Fruit fly (Drosophila melanogaster) whole organism, embryonic: Measurements from ENCODE around the gene dar1.
A peak's percentile ranks its signal among the peaks of the same experiment; 100 is the strongest.

Source experiments
- Ada2b ChIP-seq: fragments of 200-800 bp; sonication (Bioruptor generic); IDR thresholded peaks from 2 replicates; pipeline ENCODE4 v1.3.6; 2022; ENCODE audit warnings: missing biosample characterization, missing genetic modification characterization
- Bdp1 ChIP-seq: fragments of 200-800 bp; sonication (Bioruptor generic); optimal IDR thresholded peaks from 3 replicates; lab custom pipeline; 2016; ENCODE audit warnings: missing biosample characterization, missing genetic modification characterization
- CG10147 ChIP-seq: fragments of 200-800 bp; sonication (Bioruptor generic); optimal IDR thresholded peaks from 2 replicates; lab custom pipeline; 2019; ENCODE audit warnings: missing biosample characterization, mild to moderate bottlenecking, missing genetic modification characterization, moderate library complexity
- CG10543 ChIP-seq: fragments of 200-800 bp; sonication (Bioruptor generic); optimal IDR thresholded peaks from 3 replicates; lab custom pipeline; 2017; ENCODE audit warnings: missing biosample characterization, mild to moderate bottlenecking, missing genetic modification characterization, moderate library complexity
- CG11504 ChIP-seq: fragments of 200-800 bp; sonication (Bioruptor generic); optimal IDR thresholded peaks from 3 replicates; lab custom pipeline; 2019; ENCODE audit warnings: missing biosample characterization, mild to moderate bottlenecking, missing genetic modification characterization, moderate library complexity
- CG14667 ChIP-seq: fragments of 200-800 bp; sonication (Bioruptor generic); IDR thresholded peaks from 2 replicates; pipeline ENCODE4 v1.3.6; 2022; ENCODE audit warnings: missing biosample characterization, missing genetic modification characterization
- CG15269 ChIP-seq: fragments of 200-800 bp; sonication (Bioruptor generic); optimal IDR thresholded peaks from 2 replicates; lab custom pipeline; 2018; ENCODE audit warnings: missing biosample characterization, mild to moderate bottlenecking, missing genetic modification characterization, moderate library complexity
- CG15601 ChIP-seq: fragments of 200-800 bp; sonication (Bioruptor generic); optimal IDR thresholded peaks from 3 replicates; lab custom pipeline; 2019; ENCODE audit warnings: missing biosample characterization, mild to moderate bottlenecking, missing genetic modification characterization, moderate library complexity
- CG15696 ChIP-seq: fragments of 200-800 bp; sonication (Bioruptor generic); optimal IDR thresholded peaks from 2 replicates; lab custom pipeline; 2019; ENCODE audit warnings: missing biosample characterization, mild to moderate bottlenecking, missing genetic modification characterization, moderate library complexity
- CG2678 ChIP-seq: fragments of 200-800 bp; sonication (Bioruptor generic); optimal IDR thresholded peaks from 3 replicates; lab custom pipeline; 2019; ENCODE audit warnings: missing biosample characterization, mild to moderate bottlenecking, missing genetic modification characterization, moderate library complexity
- CG30020 ChIP-seq: fragments of 200-800 bp; optimal IDR thresholded peaks from 2 replicates; lab custom pipeline; 2019; ENCODE audit warnings: missing biosample characterization, mild to moderate bottlenecking, missing genetic modification characterization, moderate library complexity
- CG30403 ChIP-seq: fragments of 200-800 bp; sonication (Bioruptor generic); optimal IDR thresholded peaks from 3 replicates; lab custom pipeline; 2016; ENCODE audit warnings: missing biosample characterization, missing genetic modification characterization
- CG4707 ChIP-seq: fragments of 200-800 bp; sonication (Bioruptor generic); optimal IDR thresholded peaks from 2 replicates; lab custom pipeline; 2018; ENCODE audit warnings: missing biosample characterization, mild to moderate bottlenecking, missing genetic modification characterization, moderate library complexity
- CG7987 ChIP-seq: fragments of 200-800 bp; sonication (Bioruptor generic); optimal IDR thresholded peaks from 2 replicates; lab custom pipeline; 2018; ENCODE audit warnings: missing biosample characterization, mild to moderate bottlenecking, missing genetic modification characterization, moderate library complexity
- CG9215 ChIP-seq: fragments of 200-800 bp; sonication (Bioruptor generic); IDR thresholded peaks from 2 replicates; pipeline ENCODE4 v1.3.6; 2022; ENCODE audit warnings: missing biosample characterization, missing genetic modification characterization
- CG9609 ChIP-seq: fragments of 200-800 bp; sonication (Bioruptor generic); optimal IDR thresholded peaks from 3 replicates; lab custom pipeline; 2016; ENCODE audit warnings: missing biosample characterization, missing genetic modification characterization
- CG9817 ChIP-seq: fragments of 200-800 bp; sonication (Bioruptor generic); optimal IDR thresholded peaks from 2 replicates; lab custom pipeline; 2018; ENCODE audit warnings: missing biosample characterization, mild to moderate bottlenecking, missing genetic modification characterization, moderate library complexity
- Elba2 ChIP-seq: fragments of 200-800 bp; sonication (Bioruptor generic); optimal IDR thresholded peaks from 3 replicates; lab custom pipeline; 2016; ENCODE audit warnings: missing biosample characterization, missing genetic modification characterization
- Fer1 ChIP-seq: fragments of 200-800 bp; sonication (Bioruptor generic); optimal IDR thresholded peaks from 2 replicates; lab custom pipeline; 2017; ENCODE audit warnings: missing biosample characterization, mild to moderate bottlenecking, missing genetic modification characterization
- Fer2 ChIP-seq: fragments of 200-800 bp; sonication (Bioruptor generic); optimal IDR thresholded peaks from 2 replicates; lab custom pipeline; 2018; ENCODE audit warnings: missing biosample characterization, mild to moderate bottlenecking, missing genetic modification characterization, moderate library complexity
- Hand ChIP-seq: fragments of 200-800 bp; sonication (Bioruptor generic); optimal IDR thresholded peaks from 2 replicates; lab custom pipeline; 2017; ENCODE audit warnings: mild to moderate bottlenecking, missing biosample characterization, missing genetic modification reagents, missing genetic modification characterization
- Meics ChIP-seq: fragments of 200-800 bp; sonication (Bioruptor generic); optimal IDR thresholded peaks from 2 replicates; lab custom pipeline; 2017; ENCODE audit warnings: missing biosample characterization, mild to moderate bottlenecking, missing genetic modification characterization
- Neu2 ChIP-seq: fragments of 200-800 bp; sonication (Bioruptor generic); optimal IDR thresholded peaks from 3 replicates; lab custom pipeline; 2016; ENCODE audit warnings: missing biosample characterization, missing genetic modification characterization, borderline replicate concordance
- Sox100B ChIP-seq: fragments of 200-800 bp; sonication (Bioruptor generic); optimal IDR thresholded peaks from 3 replicates; lab custom pipeline; 2018; ENCODE audit warnings: missing biosample characterization, mild to moderate bottlenecking, missing genetic modification characterization
- Trl ChIP-seq, 3 experiments: fragments of >200 bp in 2 of 3; fragments of 200-800 bp in 1 of 3; sonication (Bioruptor generic) in 1 of 3; optimal IDR thresholded peaks; 2 replicates in 1 of 3; 3 replicates in 2 of 3; lab custom pipeline; 2016 to 2017; ENCODE audit warnings: missing biosample characterization in 1 of 3, missing genetic modification characterization in 1 of 3
- ab ChIP-seq: fragments of 200-800 bp; sonication (Bioruptor generic); optimal IDR thresholded peaks from 2 replicates; lab custom pipeline; 2016; ENCODE audit warnings: missing biosample characterization, missing genetic modification characterization
- bab2 ChIP-seq: fragments of 200-800 bp; sonication (Bioruptor generic); optimal IDR thresholded peaks from 2 replicates; lab custom pipeline; 2016; ENCODE audit warnings: missing biosample characterization, missing genetic modification characterization
- bcd ChIP-seq: fragments of 200-800 bp; sonication (Bioruptor generic); optimal IDR thresholded peaks from 2 replicates; lab custom pipeline; 2017; ENCODE audit warnings: missing biosample characterization, mild to moderate bottlenecking, missing genetic modification characterization
- crp ChIP-seq, 2 experiments: fragments of 200-800 bp; sonication (Bioruptor generic); optimal IDR thresholded peaks; 2 replicates in 1 of 2; 3 replicates in 1 of 2; lab custom pipeline; 2017; ENCODE audit warnings: missing biosample characterization in 2 of 2, missing genetic modification characterization in 2 of 2, mild to moderate bottlenecking in 1 of 2, moderate library complexity in 1 of 2
- ems ChIP-seq: fragments of 200-800 bp; sonication (Bioruptor generic); optimal IDR thresholded peaks from 3 replicates; lab custom pipeline; 2016; ENCODE audit warnings: missing biosample characterization, missing genetic modification characterization
- her ChIP-seq: fragments of 200-800 bp; sonication (Bioruptor generic); optimal IDR thresholded peaks from 2 replicates; lab custom pipeline; 2016; ENCODE audit warnings: missing biosample characterization, missing genetic modification characterization
- lola ChIP-seq, 3 experiments: fragments of >200 bp in 2 of 3; fragments of 200-800 bp in 1 of 3; sonication (Bioruptor generic) in 1 of 3; optimal IDR thresholded peaks; 2 replicates each; lab custom pipeline; 2017 to 2019; ENCODE audit warnings: missing biosample characterization in 3 of 3, missing genetic modification characterization in 3 of 3, mild to moderate bottlenecking in 1 of 3, moderate library complexity in 1 of 3
- mam ChIP-seq: fragments of 200-800 bp; sonication (Bioruptor generic); optimal IDR thresholded peaks from 3 replicates; lab custom pipeline; 2016; ENCODE audit warnings: missing biosample characterization, missing genetic modification characterization
- mirr ChIP-seq: fragments of 200-800 bp; sonication (Bioruptor generic); optimal IDR thresholded peaks from 3 replicates; lab custom pipeline; 2018; ENCODE audit warnings: missing biosample characterization, mild to moderate bottlenecking, missing genetic modification characterization
- org-1 ChIP-seq: fragments of 200-800 bp; sonication (Bioruptor generic); optimal IDR thresholded peaks from 2 replicates; lab custom pipeline; 2017; ENCODE audit warnings: missing biosample characterization, missing genetic modification characterization
- p53 ChIP-seq: fragments of 200-800 bp; sonication (Bioruptor generic); optimal IDR thresholded peaks from 2 replicates; lab custom pipeline; 2016; ENCODE audit warnings: missing biosample characterization, missing genetic modification characterization
- pan ChIP-seq, 4 experiments: fragments of >200 bp in 3 of 4; fragments of 200-800 bp in 1 of 4; sonication (Bioruptor generic) in 1 of 4; optimal IDR thresholded peaks in 3 of 4; IDR thresholded peaks in 1 of 4; 2 replicates each; pipeline versions ENCODE4 v1.3.6 to Lab custom; 2017 to 2022; ENCODE audit warnings: missing biosample characterization in 2 of 4, missing genetic modification characterization in 2 of 4, mixed read lengths in 1 of 4
- phol ChIP-seq: fragments of 200-800 bp; sonication (Bioruptor generic); optimal IDR thresholded peaks from 3 replicates; lab custom pipeline; 2018; ENCODE audit warnings: missing biosample characterization, mild to moderate bottlenecking, missing genetic modification characterization, moderate library complexity
- pnt ChIP-seq: fragments of 200-800 bp; sonication (Bioruptor generic); optimal IDR thresholded peaks from 3 replicates; lab custom pipeline; 2016; ENCODE audit warnings: missing biosample characterization, missing genetic modification characterization
- repo ChIP-seq: fragments of 200-800 bp; sonication (Bioruptor generic); optimal IDR thresholded peaks from 2 replicates; lab custom pipeline; 2016; ENCODE audit warnings: missing biosample characterization, missing genetic modification characterization
- salm ChIP-seq: fragments of 200-800 bp; sonication (Bioruptor generic); optimal IDR thresholded peaks from 2 replicates; lab custom pipeline; 2018; ENCODE audit warnings: missing biosample characterization, mild to moderate bottlenecking, missing genetic modification characterization
- stc ChIP-seq: fragments of 200-800 bp; sonication (Bioruptor generic); IDR thresholded peaks from 2 replicates; pipeline ENCODE4 v1.3.6; 2022; ENCODE audit warnings: missing biosample characterization, missing genetic modification characterization
- trh ChIP-seq: fragments of 200-800 bp; sonication (Bioruptor generic); optimal IDR thresholded peaks from 2 replicates; lab custom pipeline; 2016; ENCODE audit warnings: missing biosample characterization, missing genetic modification characterization
- ttk ChIP-seq: fragments of 200-800 bp; sonication (Bioruptor generic); IDR thresholded peaks from 2 replicates; pipeline ENCODE4 v2.1.2; 2022; ENCODE audit warnings: missing biosample characterization, missing genetic modification characterization
- z ChIP-seq: fragments of 200-800 bp; sonication (Bioruptor generic); IDR thresholded peaks from 3 replicates; pipeline ENCODE4 v1.3.6; 2022; ENCODE audit warnings: missing biosample characterization, missing genetic modification characterization
- zen ChIP-seq: fragments of 200-800 bp; sonication (Bioruptor generic); optimal IDR thresholded peaks from 3 replicates; lab custom pipeline; 2018; ENCODE audit warnings: missing biosample characterization, mild to moderate bottlenecking, missing genetic modification characterization, moderate library complexity
- zf30C ChIP-seq: fragments of 200-800 bp; sonication (Bioruptor generic); optimal IDR thresholded peaks from 3 replicates; lab custom pipeline; 2018; ENCODE audit warnings: missing biosample characterization, mild to moderate bottlenecking, missing genetic modification characterization

The dar1 gene

dm6 chr3L:3632500-3633183, 6.5 kb downstream of the dar1 start (continued):
- TF ChIP-seq CG10147 (GFP tag; lab: Kevin White, UChicago), result peak; percentile 77
- TF ChIP-seq trh, result peak; percentile 73
- TF ChIP-seq mirr (GFP tag; lab: Kevin White, UChicago), result no peak
- TF ChIP-seq Meics (GFP tag; lab: Kevin White, UChicago), result peak; percentile 87
- no peak for TF ChIP-seq CG4707 (GFP tag; lab: Kevin White, UChicago)
- TF ChIP-seq bcd, result peak; percentile 90
- TF ChIP-seq pan (optimal IDR thresholded peaks at IDR 0.05; lab: Kevin White, UChicago), result no peak
- TF ChIP-seq pan (GFP tag; optimal IDR thresholded peaks at IDR 0.05 in 1 of 2, IDR thresholded peaks at IDR 0.05 in 1 of 2), result peak in 1 of 2 experiments; percentile 90
- TF ChIP-seq lola (GFP tag; optimal IDR thresholded peaks at IDR 0.05; lab: Kevin White, UChicago), result peak in 1 of 3 experiments; percentile 45
- TF ChIP-seq Elba2 (GFP tag; lab: Kevin White, UChicago), result no peak
- TF ChIP-seq CG9215, result peak; percentile 92
- peak; percentile 81 for TF ChIP-seq org-1 (GFP tag; lab: Kevin White, UChicago)
- peak; percentile 88 for TF ChIP-seq ttk

DNA sequence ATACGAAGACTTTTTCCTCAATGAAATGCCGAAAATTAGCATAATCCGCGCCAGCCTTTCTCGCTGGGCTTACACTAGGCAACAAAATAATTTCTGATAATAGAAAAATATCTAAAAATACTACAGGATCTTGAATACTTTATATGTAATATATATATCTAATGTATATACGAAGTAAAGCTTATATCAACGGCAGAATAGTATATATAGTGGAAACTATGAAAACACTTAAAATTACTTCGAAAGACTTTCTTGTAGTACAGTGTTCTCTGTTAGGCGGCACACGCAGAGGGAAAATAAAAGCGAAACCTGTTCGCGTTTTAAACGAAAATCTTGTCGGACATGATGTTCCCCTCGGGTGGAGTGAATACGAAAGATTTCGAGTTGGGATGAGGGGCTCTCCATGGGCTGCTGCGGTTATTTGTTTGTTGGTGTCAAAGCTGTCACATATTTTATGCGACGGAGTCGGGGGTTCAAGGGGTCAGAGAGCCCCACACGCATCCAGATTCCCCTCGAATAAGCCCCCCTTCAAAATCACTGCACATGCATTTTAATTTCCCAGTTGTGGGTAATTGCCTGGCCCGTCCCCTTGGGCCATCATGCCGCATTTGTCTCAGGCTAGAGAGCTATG, 8.1 kb downstream of the dar1 start:
- TF ChIP-seq stc (GFP tag; lab: Robert Waterston, UW) (peak; percentile 80), mam (GFP tag; lab: Kevin White, UChicago) (no peak), CG7987 (GFP tag; lab: Kevin White, UChicago) (no peak), ab (GFP tag; lab: Kevin White, UChicago) (no peak), Fer2 (tag; lab: Kevin White, UChicago) (no peak), bab2 (GFP tag; lab: Kevin White, UChicago) (no peak), Neu2 (GFP tag; lab: Kevin White, UChicago) (no peak), Bdp1 (GFP tag; lab: Kevin White, UChicago) (no peak), Fer1 (GFP tag; lab: Kevin White, UChicago) (no peak), CG15696 (tag; lab: Kevin White, UChicago) (peak; percentile 56), repo (GFP tag; lab: Kevin White, UChicago) (no peak), Trl (optimal IDR thresholded peaks at IDR 0.05; lab: Kevin White, UChicago) (no peak), Trl (GFP tag; optimal IDR thresholded peaks at IDR 0.05; lab: Kevin White, UChicago) (no peak), CG2678 (peak; percentile 84), CG30403 (GFP tag; lab: Kevin White, UChicago) (peak; percentile 49), CG9609 (GFP tag; lab: Kevin White, UChicago) (no peak), her (GFP tag; lab: Kevin White, UChicago) (no peak), zen (tag; lab: Kevin White, UChicago) (peak; percentile 15), Ada2b (GFP tag; lab: Robert Waterston, UW) (no peak), Sox100B (peak; percentile 81), Hand (GFP tag; lab: Kevin White, UChicago) (no peak), pnt (peak; percentile 2), CG10543 (no peak), CG11504 (tag; lab: Kevin White, UChicago) (peak; percentile 82), p53 (GFP tag; lab: Kevin White, UChicago) (no peak), zf30C (GFP tag; lab: Kevin White, UChicago) (no peak), phol (peak; percentile 78), CG15601 (tag; lab: Kevin White, UChicago) (peak; percentile 83), CG14667 (GFP tag; lab: Robert Waterston, UW) (no peak), CG9817 (tag; lab: Kevin White, UChicago) (peak; percentile 21), ems (no peak), z (no peak), salm (tag; lab: Kevin White, UChicago) (peak; percentile 62), crp (GFP tag; optimal IDR thresholded peaks at IDR 0.05; lab: Kevin White, UChicago) (no peak), CG30020 (tag; lab: Kevin White, UChicago) (peak; percentile 39), CG15269 (tag; lab: Kevin White, UChicago) (peak; percentile 67)
